Fruit fly (Drosophila melanogaster): ENCODE results near the gene CG43707.

DNA sequence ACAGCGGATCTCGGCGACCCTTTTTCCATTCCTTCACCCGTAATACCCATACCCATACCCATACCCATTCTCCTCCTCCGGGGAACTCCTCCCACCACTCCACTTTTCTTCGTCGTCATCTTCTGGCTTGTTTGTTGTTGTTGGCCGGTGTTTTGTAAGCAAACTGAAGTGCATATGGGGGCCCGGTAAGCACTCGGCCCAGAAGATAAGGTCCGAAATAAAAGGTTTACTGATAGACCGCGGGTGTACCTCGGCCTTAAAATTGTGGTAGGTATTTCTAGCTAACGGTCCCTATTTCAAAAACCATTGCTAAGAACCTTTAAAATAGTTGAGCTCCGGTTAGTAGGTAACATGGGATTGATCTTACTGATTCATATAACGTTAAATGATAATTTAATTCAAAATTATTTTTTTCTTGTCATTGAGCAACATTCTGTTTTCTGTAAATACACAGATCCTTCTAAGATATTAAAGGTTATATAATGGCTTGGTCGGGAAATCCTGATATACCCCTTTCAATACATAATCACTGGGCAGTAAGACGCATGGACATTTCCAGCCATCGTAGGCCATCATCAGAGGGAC is 18.8 kb downstream of the CG43707 start:
- TF ChIP-seq EcR (GFP tag; optimal IDR thresholded peaks at IDR 0.05) = no peak
- peak; percentile 34 for TF ChIP-seq CG8301 (tag; optimal IDR thresholded peaks at IDR 0.05)
- TF ChIP-seq CG17806 (tag; optimal IDR thresholded peaks at IDR 0.05) = peak; percentile 61
- TF ChIP-seq Pif1B (GFP tag; optimal IDR thresholded peaks at IDR 0.05) = no peak
- peak; percentile 17 for TF ChIP-seq CG34367 (tag; optimal IDR thresholded peaks at IDR 0.05)
- TF ChIP-seq Pif1A (GFP tag; optimal IDR thresholded peaks at IDR 0.05) = peak; percentile 41
- TF ChIP-seq CG32121 (GFP tag; IDR thresholded peaks at IDR 0.05) = no peak
- peak; percentile 67 for TF ChIP-seq CG8159 (tag; optimal IDR thresholded peaks at IDR 0.05)
- TF ChIP-seq D1 (tag; optimal IDR thresholded peaks at IDR 0.05) = no peak
- TF ChIP-seq CG10348 (GFP tag; IDR thresholded peaks at IDR 0.05) = no peak

All from whole organism, pupa.